Worm (Caenorhabditis elegans): ENCODE data around the gene F40G9.17.

F40G9.17 gene

DNA sequence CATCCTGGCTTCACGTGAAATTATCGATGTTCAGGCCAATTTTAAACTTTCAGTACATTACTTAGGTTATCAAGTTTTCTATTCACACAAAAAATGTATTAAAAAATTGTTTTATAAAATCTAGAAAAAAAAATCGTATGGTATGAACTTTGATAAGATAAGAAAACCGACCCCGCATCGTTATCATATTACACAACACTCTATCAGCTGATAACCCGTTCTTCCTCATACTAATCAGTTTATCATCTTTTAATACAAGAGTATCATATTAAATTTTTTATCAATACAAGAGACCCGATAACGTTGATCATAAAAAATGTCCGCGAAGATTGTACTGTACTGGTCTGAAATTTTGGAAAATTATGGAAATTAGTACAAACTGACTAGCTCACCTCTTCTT is 40.1 kb upstream of the F40G9.17 start:
- TF ChIP-seq nhr-11 (tag; optimal IDR thresholded peaks at IDR 0.05) (no peak), nhr-28 (tag; optimal IDR thresholded peaks at IDR 0.05) (no peak), hmg-11 (tag; optimal IDR thresholded peaks at IDR 0.05) (no peak), egl-27 (tag; optimal IDR thresholded peaks at IDR 0.05) (peak; percentile 81), ceh-16 (tag; optimal IDR thresholded peaks at IDR 0.05) (no peak), ztf-11 (tag; optimal IDR thresholded peaks at IDR 0.05) (no peak), skn-1 (tag; optimal IDR thresholded peaks at IDR 0.05) (peak; percentile 26), lin-39 (tag; optimal IDR thresholded peaks at IDR 0.05) (no peak), unc-39 (tag; optimal IDR thresholded peaks at IDR 0.05) (no peak), elt-1 (tag; optimal IDR thresholded peaks at IDR 0.05) (no peak), elt-3 (tag; optimal IDR thresholded peaks at IDR 0.05) (peak in 2 of 3 experiments; percentile 1 to 56), lsy-12 (tag; optimal IDR thresholded peaks at IDR 0.05) (no peak), pha-4 (tag; optimal IDR thresholded peaks at IDR 0.05) (no peak), elt-2 (tag; optimal IDR thresholded peaks at IDR 0.05) (peak; percentile 100), ceh-82 (tag; optimal IDR thresholded peaks at IDR 0.05) (no peak), nhr-25 (tag; optimal IDR thresholded peaks at IDR 0.05) (no peak), nhr-76 (tag; optimal IDR thresholded peaks at IDR 0.05) (no peak), snpc-4 (tag; optimal IDR thresholded peaks at IDR 0.05) (no peak), nhr-12 (tag; optimal IDR thresholded peaks at IDR 0.05) (no peak), ztf-4 (tag; optimal IDR thresholded peaks at IDR 0.05) (no peak), jun-1 (tag; optimal IDR thresholded peaks at IDR 0.05) (peak; percentile 98), zag-1 (tag; optimal IDR thresholded peaks at IDR 0.05) (no peak), sea-2 (GFP tag; optimal IDR thresholded peaks at IDR 0.05) (no peak), unc-62 (GFP tag; optimal IDR thresholded peaks at IDR 0.05) (no peak), R02D3.7 (tag; optimal IDR thresholded peaks at IDR 0.05) (no peak), nhr-23 (tag; optimal IDR thresholded peaks at IDR 0.05) (no peak), fkh-10 (GFP tag; optimal IDR thresholded peaks at IDR 0.05) (no peak), fkh-2 (tag; optimal IDR thresholded peaks at IDR 0.05) (no peak), pqm-1 (tag; optimal IDR thresholded peaks at IDR 0.05) (peak; percentile 100), ZK546.5 (tag; optimal IDR thresholded peaks at IDR 0.05) (no peak), fos-1 (tag; optimal IDR thresholded peaks at IDR 0.05) (peak; percentile 45), lin-15B (tag; optimal IDR thresholded peaks at IDR 0.05) (no peak)

DNA sequence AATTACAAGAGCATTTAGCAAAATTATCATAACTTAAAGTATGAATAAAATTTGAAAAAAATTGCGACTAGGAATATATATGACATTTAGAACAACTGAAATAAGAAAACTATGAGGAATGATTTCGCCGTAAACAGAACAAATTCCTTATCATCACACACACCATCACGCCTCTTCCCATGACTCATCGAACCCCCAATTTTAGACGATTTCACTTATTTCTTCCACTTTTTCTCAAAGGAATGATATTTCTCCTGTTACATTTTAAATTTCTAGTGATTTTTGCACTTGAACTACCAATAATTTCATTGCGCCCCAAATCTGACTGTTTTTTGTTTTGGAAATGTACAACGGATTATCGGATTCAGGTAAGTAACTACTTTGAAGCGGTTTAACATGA is 37.6 kb upstream of the F40G9.17 start, which contains the start of the genes zig-13 and ver-1:
Gene zig-13, minus strand, starts transcription at position 101 of the 400 bp plus-strand sequence.
Gene ver-1, plus strand, starts transcription at position 180 of the 400 bp plus-strand sequence.
- TF ChIP-seq lin-39 (tag; optimal IDR thresholded peaks at IDR 0.05) = no peak
- no peak for TF ChIP-seq mdl-1 (tag; optimal IDR thresholded peaks at IDR 0.05)
- TF ChIP-seq nhr-25 (tag; optimal IDR thresholded peaks at IDR 0.05) = no peak
- TF ChIP-seq nhr-43 (tag; optimal IDR thresholded peaks at IDR 0.05; ENCODE audit: poor library complexity, severe bottlenecking) = no peak

DNA sequence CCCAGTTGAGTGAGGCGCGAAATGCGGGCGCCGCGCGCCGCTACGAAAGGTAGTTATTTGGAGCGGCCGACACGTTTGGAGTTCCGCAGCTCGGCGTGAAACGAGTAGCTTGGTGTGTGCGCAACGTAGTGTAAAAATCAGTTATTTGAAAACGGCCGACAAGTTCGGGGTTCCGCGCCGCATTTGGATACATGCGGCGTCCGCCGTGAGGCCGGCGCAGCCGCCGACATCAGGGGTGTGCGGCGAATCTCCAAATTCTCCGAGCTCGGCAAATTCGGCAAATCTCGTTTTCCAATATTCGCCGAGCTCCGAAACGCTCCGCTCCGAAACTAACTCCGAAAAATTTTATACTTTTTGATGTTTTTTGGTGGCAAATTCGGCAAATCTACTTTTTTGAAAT is 36.3 kb upstream of the F40G9.17 start:
- no peak for TF ChIP-seq pqm-1 (tag; optimal IDR thresholded peaks at IDR 0.05)
- TF ChIP-seq nhr-11 (tag; optimal IDR thresholded peaks at IDR 0.05) = no peak
- no peak for TF ChIP-seq ZK546.5 (tag; optimal IDR thresholded peaks at IDR 0.05)
- no peak for TF ChIP-seq fkh-10 (GFP tag; optimal IDR thresholded peaks at IDR 0.05)
- no peak for TF ChIP-seq nhr-76 (tag; optimal IDR thresholded peaks at IDR 0.05)
- no peak for TF ChIP-seq unc-39 (tag; optimal IDR thresholded peaks at IDR 0.05)
- no peak for TF ChIP-seq mdl-1 (tag; optimal IDR thresholded peaks at IDR 0.05)
- no peak for TF ChIP-seq nfya-1 (tag; optimal IDR thresholded peaks at IDR 0.05; ENCODE audit: insufficient read depth)
- TF ChIP-seq snpc-4 (tag; optimal IDR thresholded peaks at IDR 0.05) = no peak
- TF ChIP-seq mml-1 (tag; optimal IDR thresholded peaks at IDR 0.05) = no peak
- TF ChIP-seq unc-62 (GFP tag; optimal IDR thresholded peaks at IDR 0.05) = no peak
- TF ChIP-seq ama-1 (optimal IDR thresholded peaks at IDR 0.05) = no peak
- no peak for TF ChIP-seq lsy-12 (tag; optimal IDR thresholded peaks at IDR 0.05)
- TF ChIP-seq ceh-16 (tag; optimal IDR thresholded peaks at IDR 0.05) = no peak
- no peak for TF ChIP-seq ceh-28 (tag; optimal IDR thresholded peaks at IDR 0.05)
- TF ChIP-seq nhr-28 (tag; optimal IDR thresholded peaks at IDR 0.05) = no peak
- TF ChIP-seq ztf-4 (tag; optimal IDR thresholded peaks at IDR 0.05) = no peak
- no peak for TF ChIP-seq ceh-82 (tag; optimal IDR thresholded peaks at IDR 0.05)

DNA sequence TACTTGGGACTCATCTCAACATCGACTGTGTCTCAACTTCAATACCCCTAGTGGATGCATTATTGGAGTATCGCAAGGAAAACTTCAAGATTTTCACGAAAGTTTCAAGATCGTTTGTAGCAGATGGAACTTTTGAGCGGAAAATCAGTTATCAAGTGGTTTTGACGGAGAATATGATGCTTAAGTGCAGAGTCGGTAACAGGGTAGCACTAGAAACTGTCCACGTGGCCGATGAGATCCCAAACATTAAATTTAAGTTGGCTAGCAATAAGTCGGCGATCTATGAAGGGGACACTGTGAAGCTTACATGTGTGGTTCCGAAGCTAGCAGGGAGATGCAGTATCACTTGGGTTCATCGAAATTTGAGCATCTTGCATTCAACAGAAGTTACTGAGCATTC is 35.1 kb upstream of the F40G9.17 start:
- TF ChIP-seq mml-1 (tag; optimal IDR thresholded peaks at IDR 0.05) = no peak
- no peak for TF ChIP-seq egl-27 (tag; optimal IDR thresholded peaks at IDR 0.05)
- TF ChIP-seq fkh-10 (GFP tag; optimal IDR thresholded peaks at IDR 0.05) = no peak
- TF ChIP-seq ceh-82 (tag; optimal IDR thresholded peaks at IDR 0.05) = no peak
- no peak for TF ChIP-seq nhr-43 (tag; optimal IDR thresholded peaks at IDR 0.05; ENCODE audit: poor library complexity, severe bottlenecking)
- TF ChIP-seq sea-2 (GFP tag; optimal IDR thresholded peaks at IDR 0.05) = no peak
- TF ChIP-seq nhr-11 (tag; optimal IDR thresholded peaks at IDR 0.05) = no peak
- no peak for TF ChIP-seq nfya-1 (tag; optimal IDR thresholded peaks at IDR 0.05; ENCODE audit: insufficient read depth)
- no peak for TF ChIP-seq nhr-76 (tag; optimal IDR thresholded peaks at IDR 0.05)
- TF ChIP-seq ztf-11 (tag; optimal IDR thresholded peaks at IDR 0.05) = no peak
- no peak for TF ChIP-seq pqm-1 (tag; optimal IDR thresholded peaks at IDR 0.05)
- TF ChIP-seq nhr-237 (tag; optimal IDR thresholded peaks at IDR 0.05) = no peak
- TF ChIP-seq lin-39 (tag; optimal IDR thresholded peaks at IDR 0.05) = no peak
- TF ChIP-seq fos-1 (tag; optimal IDR thresholded peaks at IDR 0.05) = no peak
- no peak for TF ChIP-seq pha-4 (tag; optimal IDR thresholded peaks at IDR 0.05)
- TF ChIP-seq lin-15B (tag; optimal IDR thresholded peaks at IDR 0.05) = no peak

Data from whole organism, L3 larva.